Fruit fly (Drosophila melanogaster) whole organism, wandering third instar larva: ENCODE data around the gene CG13390.

Experiments used
- Abd-B ChIP-seq: fragments of >200 bp; optimal IDR thresholded peaks from 2 replicates; lab custom pipeline; 2017; ENCODE audit warnings: missing biosample characterization, missing genetic modification characterization
- CG32264 ChIP-seq: fragments of 200-800 bp; sonication (Bioruptor generic); optimal IDR thresholded peaks from 2 replicates; lab custom pipeline; 2016; ENCODE audit warnings: missing biosample characterization, missing genetic modification characterization
- CG9705 ChIP-seq: fragments of 200-800 bp; sonication (Bioruptor generic); optimal IDR thresholded peaks from 2 replicates; lab custom pipeline; 2018; ENCODE audit warnings: missing biosample characterization, mild to moderate bottlenecking, missing genetic modification characterization
- CrebA ChIP-seq: fragments of 200-800 bp; sonication (Bioruptor generic); optimal IDR thresholded peaks from 2 replicates; lab custom pipeline; 2016; ENCODE audit warnings: missing biosample characterization, mild to moderate bottlenecking, missing genetic modification characterization, borderline replicate concordance
- Dfd ChIP-seq: fragments of >200 bp; optimal IDR thresholded peaks from 2 replicates; lab custom pipeline; 2017; ENCODE audit warnings: missing biosample characterization, missing genetic modification characterization
- Dif ChIP-seq: fragments of 200-275, 200-300 bp; sonication (Bioruptor generic); optimal IDR thresholded peaks from 2 replicates; lab custom pipeline; 2018; ENCODE audit warnings: missing biosample characterization, missing genetic modification characterization; ENCODE audit not compliant: partially characterized antibody
- GATAd ChIP-seq: sonication (Bioruptor generic); optimal IDR thresholded peaks from 2 replicates; lab custom pipeline; 2016; ENCODE audit warnings: missing biosample characterization, missing genetic modification characterization
- HLH106 ChIP-seq: fragments of 200-800 bp; optimal IDR thresholded peaks from 3 replicates; lab custom pipeline; 2019; ENCODE audit warnings: missing biosample characterization, mild to moderate bottlenecking, missing genetic modification characterization, moderate library complexity
- Hnf4 ChIP-seq: fragments of 200-800 bp; sonication (Bioruptor generic); optimal IDR thresholded peaks from 2 replicates; lab custom pipeline; 2016; ENCODE audit warnings: missing biosample characterization, mild to moderate bottlenecking, missing genetic modification characterization
- Hr78 ChIP-seq: fragments of >200 bp; optimal IDR thresholded peaks from 2 replicates; lab custom pipeline; 2017; ENCODE audit warnings: missing biosample characterization, missing genetic modification characterization
- Hr83 ChIP-seq: fragments of 200-300 bp; sonication (Bioruptor generic); optimal IDR thresholded peaks from 2 replicates; lab custom pipeline; 2016; ENCODE audit warnings: missing biosample characterization, mild to moderate bottlenecking, missing genetic modification characterization, moderate library complexity; ENCODE audit not compliant: poor library complexity, severe bottlenecking
- Jra ChIP-seq: sonication (Bioruptor generic); optimal IDR thresholded peaks from 2 replicates; lab custom pipeline; 2016; ENCODE audit warnings: missing biosample characterization, missing genetic modification characterization
- Mio ChIP-seq: sonication (Bioruptor generic); optimal IDR thresholded peaks from 2 replicates; lab custom pipeline; 2016; ENCODE audit warnings: missing biosample characterization, missing genetic modification characterization
- Myc ChIP-seq: fragments of >200 bp; optimal IDR thresholded peaks from 2 replicates; lab custom pipeline; 2017
- N ChIP-seq: fragments of >200 bp; optimal IDR thresholded peaks from 2 replicates; lab custom pipeline; 2018; ENCODE audit warnings: missing biosample characterization, missing external identifiers, missing genetic modification characterization
- OdsH ChIP-seq: fragments of 200-800 bp; sonication (Bioruptor generic); optimal IDR thresholded peaks from 2 replicates; lab custom pipeline; 2016; ENCODE audit warnings: missing biosample characterization, mild to moderate bottlenecking, missing genetic modification characterization
- Rel ChIP-seq, 2 experiments: fragments of 200-800 bp; sonication (Bioruptor generic) in 1 of 2; optimal IDR thresholded peaks; 2 replicates in 1 of 2; 3 replicates in 1 of 2; lab custom pipeline; 2016 to 2019; ENCODE audit warnings: mild to moderate bottlenecking in 2 of 2, missing biosample characterization in 2 of 2, missing genetic modification characterization in 2 of 2, moderate library complexity in 1 of 2
- Sp1 ChIP-seq: fragments of 200-800 bp; sonication (Bioruptor generic); optimal IDR thresholded peaks from 3 replicates; lab custom pipeline; 2019; ENCODE audit warnings: missing biosample characterization, mild to moderate bottlenecking, missing genetic modification characterization, moderate library complexity
- Vsx2 ChIP-seq: fragments of 200-300, 225-300 bp; sonication (Bioruptor generic); optimal IDR thresholded peaks from 2 replicates; lab custom pipeline; 2018; ENCODE audit warnings: missing biosample characterization, missing genetic modification characterization; ENCODE audit not compliant: partially characterized antibody
- br ChIP-seq: fragments of 200-800 bp; sonication (Bioruptor generic); optimal IDR thresholded peaks from 2 replicates; lab custom pipeline; 2016; ENCODE audit warnings: missing biosample characterization, missing genetic modification characterization
- brk ChIP-seq: fragments of 200-800 bp; sonication (Bioruptor generic); optimal IDR thresholded peaks from 2 replicates; lab custom pipeline; 2016; ENCODE audit warnings: missing biosample characterization, mild to moderate bottlenecking, missing genetic modification characterization
- dl ChIP-seq, 2 experiments: fragments of 175-275, 200-275 bp in 1 of 2; fragments of 200-275 bp in 1 of 2; sonication (Bioruptor generic); optimal IDR thresholded peaks; lab custom pipeline; 2018; ENCODE audit warnings: mild to moderate bottlenecking in 2 of 2, missing biosample characterization in 2 of 2, missing genetic modification characterization in 2 of 2, moderate library complexity in 2 of 2; ENCODE audit not compliant: partially characterized antibody in 2 of 2, insufficient read depth in 1 of 2
- dmrt93B ChIP-seq: fragments of 200-800 bp; sonication (Bioruptor generic); optimal IDR thresholded peaks from 2 replicates; lab custom pipeline; 2018; ENCODE audit warnings: missing biosample characterization, mild to moderate bottlenecking, missing genetic modification characterization
- dsf ChIP-seq: sonication (Bioruptor generic); optimal IDR thresholded peaks from 2 replicates; lab custom pipeline; 2016; ENCODE audit warnings: missing biosample characterization, missing genetic modification characterization, borderline replicate concordance
- ey ChIP-seq: fragments of 200-800 bp; sonication (Bioruptor generic); optimal IDR thresholded peaks from 2 replicates; lab custom pipeline; 2016; ENCODE audit warnings: missing biosample characterization, missing genetic modification characterization
- foxo ChIP-seq, 2 experiments: fragments of 200-800 bp; sonication (Bioruptor generic); optimal IDR thresholded peaks; 2 replicates in 1 of 2; 3 replicates in 1 of 2; lab custom pipeline; 2016 to 2017; ENCODE audit warnings: missing biosample characterization in 2 of 2, missing genetic modification characterization in 2 of 2
- fru ChIP-seq: fragments of 200-800 bp; sonication (Bioruptor generic); optimal IDR thresholded peaks from 3 replicates; lab custom pipeline; 2016; ENCODE audit warnings: missing biosample characterization, mild to moderate bottlenecking, missing genetic modification characterization
- h ChIP-seq: fragments of 200-800 bp; sonication (Bioruptor generic); optimal IDR thresholded peaks from 3 replicates; lab custom pipeline; 2016; ENCODE audit warnings: missing biosample characterization, mild to moderate bottlenecking, missing genetic modification characterization
- jim ChIP-seq: fragments of 175-275, 200-325 bp; sonication (Bioruptor generic); optimal IDR thresholded peaks from 2 replicates; lab custom pipeline; 2016; ENCODE audit warnings: missing biosample characterization, mild to moderate bottlenecking, missing genetic modification characterization
- lola ChIP-seq: fragments of >200 bp; optimal IDR thresholded peaks from 2 replicates; lab custom pipeline; 2017; ENCODE audit warnings: missing biosample characterization, missing genetic modification characterization
- pan ChIP-seq: fragments of >200 bp; optimal IDR thresholded peaks from 2 replicates; lab custom pipeline; 2017
- psq ChIP-seq: fragments of 200-800 bp; sonication (Bioruptor generic); optimal IDR thresholded peaks from 3 replicates; lab custom pipeline; 2017; ENCODE audit warnings: missing biosample characterization, mild to moderate bottlenecking, missing genetic modification characterization, moderate library complexity
- rgr ChIP-seq: fragments of 200-800 bp; sonication (Bioruptor generic); optimal IDR thresholded peaks from 3 replicates; lab custom pipeline; 2016; ENCODE audit warnings: missing biosample characterization, mild to moderate bottlenecking, missing genetic modification characterization
- sage ChIP-seq: fragments of 200-800 bp; sonication (Bioruptor generic); optimal IDR thresholded peaks from 2 replicates; lab custom pipeline; 2016; ENCODE audit warnings: missing biosample characterization, mild to moderate bottlenecking, missing genetic modification characterization
- sv ChIP-seq: fragments of 200-800 bp; sonication (Bioruptor generic); optimal IDR thresholded peaks from 3 replicates; lab custom pipeline; 2016; ENCODE audit warnings: missing biosample characterization, missing genetic modification characterization
- tai ChIP-seq: sonication (Bioruptor generic); optimal IDR thresholded peaks from 2 replicates; lab custom pipeline; 2016; ENCODE audit warnings: missing biosample characterization, missing genetic modification characterization
- usp ChIP-seq: fragments of >200 bp; optimal IDR thresholded peaks from 2 replicates; lab custom pipeline; 2017; ENCODE audit warnings: missing biosample characterization, missing genetic modification characterization
- woc ChIP-seq: sonication (Bioruptor generic); optimal IDR thresholded peaks from 2 replicates; lab custom pipeline; 2016; ENCODE audit warnings: missing biosample characterization, mild to moderate bottlenecking, missing genetic modification characterization

The CG13390 gene

DNA sequence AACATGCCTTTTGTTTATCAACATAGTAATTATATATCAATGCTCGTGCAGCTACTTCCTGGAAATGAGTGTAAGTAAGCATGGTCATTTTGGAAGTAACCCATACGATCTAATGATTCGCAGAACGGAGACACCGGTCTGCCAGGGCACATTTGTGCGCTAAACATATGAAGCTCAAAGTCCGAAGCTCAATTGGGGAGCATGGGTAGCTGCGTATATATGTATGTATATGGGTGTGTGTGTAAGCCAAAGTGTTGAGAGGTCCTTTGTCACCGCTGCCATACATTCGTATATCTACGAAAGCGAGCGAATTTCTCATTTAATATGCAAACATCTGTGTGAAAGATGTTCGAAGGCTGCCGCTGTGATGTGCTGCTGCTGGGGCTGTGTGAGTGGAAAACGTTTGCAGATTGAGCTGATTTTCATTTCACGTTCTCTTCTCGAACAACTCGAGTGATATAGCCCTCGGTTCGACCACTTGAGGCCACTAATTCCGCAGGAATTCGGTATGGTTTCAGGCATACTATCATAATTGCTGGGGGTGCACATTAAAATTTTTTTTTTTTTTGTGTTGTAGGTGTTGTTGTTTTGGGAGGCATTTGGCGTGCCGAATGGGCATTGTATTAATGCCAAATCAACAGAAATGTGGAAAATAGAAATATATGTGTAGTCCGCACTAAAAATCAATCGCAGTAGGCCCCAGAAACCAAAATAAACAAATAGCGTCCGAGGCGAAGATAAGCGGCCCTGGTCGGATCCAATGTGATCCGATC is 41.7 kb upstream of the CG13390 start:
- TF ChIP-seq sv = no peak
- TF ChIP-seq foxo (GFP tag; optimal IDR thresholded peaks at IDR 0.05; lab: Kevin White, UChicago) = no peak
- no peak for TF ChIP-seq tai (GFP tag; lab: Kevin White, UChicago)
- TF ChIP-seq Rel (GFP tag; optimal IDR thresholded peaks at IDR 0.05; lab: Kevin White, UChicago) = no peak
- TF ChIP-seq Rel (tag; optimal IDR thresholded peaks at IDR 0.05; lab: Kevin White, UChicago) = no peak
- TF ChIP-seq Hnf4 = no peak
- no peak for TF ChIP-seq brk (GFP tag; lab: Kevin White, UChicago)
- no peak for TF ChIP-seq rgr
- TF ChIP-seq Myc (lab: Kevin White, UChicago) = no peak
- TF ChIP-seq lola (GFP tag; lab: Kevin White, UChicago) = no peak
- no peak for TF ChIP-seq dl (GFP tag; optimal IDR thresholded peaks at IDR 0.05; lab: Kevin White, UChicago; ENCODE audit: insufficient read depth in 1 of 2, partially characterized antibody in 2 of 2)
- TF ChIP-seq br = no peak
- TF ChIP-seq CG9705 = no peak

DNA sequence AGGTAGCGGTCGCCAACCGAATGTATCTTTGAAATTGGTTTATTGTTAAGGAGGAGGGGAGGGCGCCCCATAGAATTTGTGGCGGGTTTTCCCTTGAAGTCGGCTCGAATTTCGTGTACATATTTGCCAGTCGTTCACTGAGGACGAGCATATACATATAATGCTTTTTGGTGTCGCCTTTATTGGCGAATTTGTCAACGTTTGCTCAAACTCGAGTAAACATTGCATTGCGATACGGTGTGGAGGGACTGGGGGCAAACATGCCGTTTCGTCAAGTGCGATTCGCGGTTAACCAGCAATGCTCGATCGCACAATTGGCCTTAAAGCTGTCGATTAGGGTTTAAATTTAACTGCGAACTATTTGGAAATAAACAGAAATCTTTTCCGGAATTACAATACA is 41.0 kb upstream of the CG13390 start:
- TF ChIP-seq rgr (peak; percentile 26), brk (GFP tag; lab: Kevin White, UChicago) (no peak), Myc (lab: Kevin White, UChicago) (no peak), Dif (GFP tag; lab: Kevin White, UChicago) (no peak), usp (GFP tag; lab: Kevin White, UChicago) (no peak), jim (GFP tag; lab: Kevin White, UChicago) (no peak), fru (GFP tag; lab: Kevin White, UChicago) (no peak), Hnf4 (peak; percentile 6), HLH106 (tag; lab: Kevin White, UChicago) (peak; percentile 5), Vsx2 (GFP tag; lab: Kevin White, UChicago) (no peak), OdsH (GFP tag; lab: Kevin White, UChicago) (peak; percentile 41), h (GFP tag; lab: Kevin White, UChicago) (peak; percentile 12), foxo (GFP tag; optimal IDR thresholded peaks at IDR 0.05; lab: Kevin White, UChicago) (peak in 1 of 2 experiments; percentile 5), Sp1 (GFP tag; lab: Kevin White, UChicago) (peak; percentile 21), Hr83 (peak; percentile 11), Rel (GFP tag; optimal IDR thresholded peaks at IDR 0.05; lab: Kevin White, UChicago) (no peak), Rel (tag; optimal IDR thresholded peaks at IDR 0.05; lab: Kevin White, UChicago) (peak; percentile 48)
- TF ChIP-seq, all 38 proteins: peak for 9

DNA sequence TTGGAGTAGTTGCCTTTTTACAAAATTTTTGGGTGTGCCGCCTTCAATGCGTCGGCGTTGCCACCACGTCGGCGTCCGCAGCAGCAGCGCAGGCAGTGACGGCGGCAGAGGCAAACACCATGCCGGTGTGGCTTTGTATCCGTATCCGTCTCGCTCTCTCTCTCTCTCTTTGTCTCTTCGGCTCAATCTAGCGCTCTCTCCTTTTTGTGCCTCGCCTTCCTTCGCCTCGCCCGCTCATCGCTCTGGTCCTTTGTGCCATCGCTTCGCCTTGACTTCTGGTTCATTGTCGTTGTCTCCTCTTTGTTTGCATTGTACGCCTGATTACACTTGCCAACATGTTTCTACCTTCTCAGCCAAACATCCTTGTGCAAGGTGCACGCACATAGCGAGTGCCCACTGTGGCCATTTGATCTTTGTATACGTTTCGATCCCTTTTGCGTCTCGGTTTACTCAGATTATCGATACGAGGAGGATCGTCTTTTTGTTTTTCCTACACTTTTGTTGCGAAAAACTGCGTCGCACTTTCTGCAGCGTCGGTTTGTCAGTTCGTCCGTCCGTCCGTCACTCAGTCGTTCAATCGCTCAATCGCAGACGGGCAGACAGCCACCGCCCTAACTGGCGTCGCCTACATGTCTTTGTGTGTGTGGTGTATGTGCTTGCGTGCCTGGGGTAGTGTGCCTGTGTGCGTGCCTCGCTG is 39.9 kb upstream of the CG13390 start:
- TF ChIP-seq HLH106 (tag; lab: Kevin White, UChicago) (peak; percentile 59), Jra (GFP tag; lab: Kevin White, UChicago) (peak; percentile 60), h (GFP tag; lab: Kevin White, UChicago) (peak; percentile 81), Vsx2 (GFP tag; lab: Kevin White, UChicago) (peak; percentile 14), CrebA (GFP tag; lab: Kevin White, UChicago) (no peak), Sp1 (GFP tag; lab: Kevin White, UChicago) (peak; percentile 67), dsf (GFP tag; lab: Kevin White, UChicago) (no peak), Dif (GFP tag; lab: Kevin White, UChicago) (peak; percentile 77), jim (GFP tag; lab: Kevin White, UChicago) (no peak), br (peak; percentile 73), tai (GFP tag; lab: Kevin White, UChicago) (no peak), Hr83 (no peak), N (GFP tag; lab: Kevin White, UChicago) (no peak), Hr78 (GFP tag; lab: Kevin White, UChicago) (no peak), Dfd (GFP tag; lab: Kevin White, UChicago) (no peak), fru (GFP tag; lab: Kevin White, UChicago) (peak; percentile 84), woc (GFP tag; lab: Kevin White, UChicago) (peak; percentile 64), Hnf4 (peak; percentile 79), pan (lab: Kevin White, UChicago) (no peak), usp (GFP tag; lab: Kevin White, UChicago) (no peak), Abd-B (GFP tag; lab: Kevin White, UChicago) (no peak), dmrt93B (GFP tag; lab: Kevin White, UChicago) (peak; percentile 35), sage (GFP tag; lab: Kevin White, UChicago) (peak; percentile 48), brk (GFP tag; lab: Kevin White, UChicago) (peak; percentile 37), Rel (GFP tag; optimal IDR thresholded peaks at IDR 0.05; lab: Kevin White, UChicago) (no peak), Rel (tag; optimal IDR thresholded peaks at IDR 0.05; lab: Kevin White, UChicago) (peak; percentile 52), GATAd (GFP tag; lab: Kevin White, UChicago) (no peak), psq (peak; percentile 100), Myc (lab: Kevin White, UChicago) (no peak), rgr (peak; percentile 71), ey (GFP tag; lab: Kevin White, UChicago) (peak; percentile 81), CG32264 (GFP tag; lab: Kevin White, UChicago) (peak; percentile 1), Mio (no peak), foxo (GFP tag; optimal IDR thresholded peaks at IDR 0.05; lab: Kevin White, UChicago) (peak in 1 of 2 experiments; percentile 84), sv (no peak), dl (GFP tag; optimal IDR thresholded peaks at IDR 0.05; lab: Kevin White, UChicago; ENCODE audit: insufficient read depth in 1 of 2, partially characterized antibody in 2 of 2) (peak; percentile 83 to 87), CG9705 (peak; percentile 36), OdsH (GFP tag; lab: Kevin White, UChicago) (peak; percentile 49), lola (GFP tag; lab: Kevin White, UChicago) (no peak)
- TF ChIP-seq, all 38 proteins: peak for 22
